Worm (Caenorhabditis elegans): ENCODE results near the gene ZK688.11.

ce11 chrIII:7873481-7873880 lies 11.3 kb downstream of the ZK688.11 start, which contains the start of gene tyr-1:
- TF ChIP-seq nhr-179 (tag; optimal IDR thresholded peaks at IDR 0.05) (no peak), F33H1.4 (GFP tag; IDR thresholded peaks at IDR 0.05) (no peak), akir-1 (GFP tag; optimal IDR thresholded peaks at IDR 0.05) (no peak), K12H6.12 (tag; optimal IDR thresholded peaks at IDR 0.05) (no peak)
